Fruit fly (Drosophila melanogaster) whole organism, embryonic: ENCODE measurements around the gene Gcn5.
A peak's percentile ranks its signal among the peaks of the same experiment; 100 is the strongest.

Experiments used
- Atf-2 ChIP-seq: fragments of 200-800 bp; sonication (Bioruptor generic); optimal IDR thresholded peaks from 2 replicates; lab custom pipeline; 2016; ENCODE audit warnings: missing biosample characterization, missing genetic modification characterization
- Awh ChIP-seq: fragments of 200-800 bp; sonication (Bioruptor generic); IDR thresholded peaks from 2 replicates; pipeline ENCODE4, ENCODE4 v1.3.6; 2022; ENCODE audit warnings: missing biosample characterization, missing genetic modification characterization
- CG11247 ChIP-seq: fragments of 200-800 bp; sonication (Bioruptor generic); IDR thresholded peaks from 2 replicates; pipeline ENCODE4 v1.3.6; 2022; ENCODE audit warnings: missing biosample characterization, missing genetic modification characterization
- CG12659 ChIP-seq: fragments of 200-800 bp; sonication (Bioruptor generic); optimal IDR thresholded peaks from 3 replicates; lab custom pipeline; 2017; ENCODE audit warnings: mild to moderate bottlenecking, missing biosample characterization, missing genetic modification reagents, missing genetic modification characterization
- CG14860 ChIP-seq: fragments of 200-800 bp; sonication (Bioruptor generic); IDR thresholded peaks from 3 replicates; pipeline ENCODE4 v1.3.6; 2022; ENCODE audit warnings: missing biosample characterization, missing genetic modification characterization; ENCODE audit not compliant: partially characterized antibody
- CG15514 ChIP-seq: fragments of 200-800 bp; sonication (Bioruptor generic); optimal IDR thresholded peaks from 3 replicates; lab custom pipeline; 2017; ENCODE audit warnings: missing biosample characterization, missing genetic modification characterization, mild to moderate bottlenecking, moderate library complexity, missing genetic modification reagents
- CG17568 ChIP-seq: fragments of 200-800 bp; sonication (Bioruptor generic); optimal IDR thresholded peaks from 2 replicates; lab custom pipeline; 2018; ENCODE audit warnings: missing biosample characterization, mild to moderate bottlenecking, missing genetic modification characterization, moderate library complexity
- CG2129 ChIP-seq: fragments of 200-800 bp; sonication (Bioruptor generic); IDR thresholded peaks from 2 replicates; pipeline ENCODE4 v1.3.6; 2022; ENCODE audit warnings: missing biosample characterization, missing genetic modification characterization; ENCODE audit not compliant: partially characterized antibody
- CG3065 ChIP-seq: fragments of 200-800 bp; sonication (Bioruptor generic); optimal IDR thresholded peaks from 2 replicates; lab custom pipeline; 2016; ENCODE audit warnings: missing biosample characterization, missing genetic modification characterization
- CG3726 ChIP-seq: fragments of 200-800 bp; sonication (Bioruptor generic); IDR thresholded peaks from 3 replicates; pipeline ENCODE4, ENCODE4 v1.3.6; 2022; ENCODE audit warnings: missing biosample characterization, missing genetic modification characterization
- CG6175 ChIP-seq: fragments of 200-800 bp; sonication (Bioruptor generic); IDR thresholded peaks from 3 replicates; pipeline ENCODE4 v1.3.6; 2022; ENCODE audit warnings: missing biosample characterization, missing genetic modification characterization
- CG6689 ChIP-seq: fragments of 200-800 bp; sonication (Bioruptor generic); IDR thresholded peaks from 2 replicates; pipeline ENCODE4 v1.3.6; 2022; ENCODE audit warnings: missing biosample characterization, missing genetic modification characterization
- CG6813 ChIP-seq: fragments of 200-800 bp; sonication (Bioruptor generic); optimal IDR thresholded peaks from 2 replicates; lab custom pipeline; 2017; ENCODE audit warnings: missing biosample characterization, missing genetic modification characterization, mild to moderate bottlenecking, moderate library complexity, missing genetic modification reagents
- CG8089 ChIP-seq: fragments of 200-800 bp; sonication (Bioruptor generic); optimal IDR thresholded peaks from 3 replicates; lab custom pipeline; 2016; ENCODE audit warnings: missing biosample characterization, missing genetic modification characterization
- CG8281 ChIP-seq: fragments of 200-800 bp; sonication (Bioruptor generic); optimal IDR thresholded peaks from 2 replicates; lab custom pipeline; 2018; ENCODE audit warnings: missing biosample characterization, mild to moderate bottlenecking, missing genetic modification characterization, moderate library complexity
- CG9215 ChIP-seq: fragments of 200-800 bp; sonication (Bioruptor generic); IDR thresholded peaks from 2 replicates; pipeline ENCODE4 v1.3.6; 2022; ENCODE audit warnings: missing biosample characterization, missing genetic modification characterization
- CG9437 ChIP-seq: fragments of 200-800 bp; sonication (Bioruptor generic); optimal IDR thresholded peaks from 2 replicates; lab custom pipeline; 2018; ENCODE audit warnings: missing biosample characterization, mild to moderate bottlenecking, missing genetic modification characterization
- Camta ChIP-seq: fragments of 200-800 bp; sonication (Bioruptor generic); optimal IDR thresholded peaks from 2 replicates; lab custom pipeline; 2016; ENCODE audit warnings: missing biosample characterization, missing genetic modification characterization
- CkIIα-i1 ChIP-seq: fragments of 200-800 bp; sonication (Bioruptor generic); IDR thresholded peaks from 2 replicates; pipeline ENCODE4 v1.3.6; 2022; ENCODE audit warnings: missing biosample characterization, missing genetic modification characterization
- D ChIP-seq, 2 experiments: fragments of 200-800 bp in 1 of 2; fragments of >200 bp in 1 of 2; sonication (Bioruptor generic) in 1 of 2; optimal IDR thresholded peaks; 2 replicates in 1 of 2; 3 replicates in 1 of 2; lab custom pipeline; 2017; ENCODE audit warnings: mild to moderate bottlenecking in 1 of 2, missing biosample characterization in 1 of 2, missing genetic modification characterization in 1 of 2, missing genetic modification reagents in 1 of 2
- D19A ChIP-seq: fragments of 200-800 bp; optimal IDR thresholded peaks from 3 replicates; lab custom pipeline; 2019; ENCODE audit warnings: missing biosample characterization, mild to moderate bottlenecking, missing genetic modification characterization, moderate library complexity
- Hand ChIP-seq: fragments of 200-800 bp; sonication (Bioruptor generic); optimal IDR thresholded peaks from 2 replicates; lab custom pipeline; 2017; ENCODE audit warnings: mild to moderate bottlenecking, missing biosample characterization, missing genetic modification reagents, missing genetic modification characterization
- Lpt ChIP-seq: fragments of >200 bp; optimal IDR thresholded peaks from 2 replicates; lab custom pipeline; 2018; ENCODE audit warnings: missing biosample characterization, missing genetic modification characterization
- Mad ChIP-seq: fragments of 200-800 bp; sonication (Bioruptor generic); optimal IDR thresholded peaks from 2 replicates; lab custom pipeline; 2016; ENCODE audit warnings: missing biosample characterization, missing genetic modification characterization
- Max ChIP-seq: fragments of 200-800 bp; sonication (Bioruptor generic); optimal IDR thresholded peaks from 2 replicates; lab custom pipeline; 2016; ENCODE audit warnings: missing biosample characterization, mild to moderate bottlenecking, missing genetic modification characterization
- PHDP ChIP-seq: fragments of 200-800 bp; sonication (Bioruptor generic); optimal IDR thresholded peaks from 3 replicates; lab custom pipeline; 2018; ENCODE audit warnings: missing biosample characterization, mild to moderate bottlenecking, missing genetic modification characterization, moderate library complexity
- Sox100B ChIP-seq: fragments of 200-800 bp; sonication (Bioruptor generic); optimal IDR thresholded peaks from 3 replicates; lab custom pipeline; 2018; ENCODE audit warnings: missing biosample characterization, mild to moderate bottlenecking, missing genetic modification characterization
- Sry-β ChIP-seq: fragments of 200-800 bp; sonication (Bioruptor generic); optimal IDR thresholded peaks from 2 replicates; lab custom pipeline; 2018; ENCODE audit warnings: missing biosample characterization, mild to moderate bottlenecking, missing genetic modification characterization, moderate library complexity
- az2 ChIP-seq: fragments of 200-800 bp; sonication (Bioruptor generic); optimal IDR thresholded peaks from 3 replicates; lab custom pipeline; 2016; ENCODE audit warnings: missing biosample characterization, missing genetic modification characterization
- bcd ChIP-seq: fragments of 200-800 bp; sonication (Bioruptor generic); optimal IDR thresholded peaks from 2 replicates; lab custom pipeline; 2017; ENCODE audit warnings: missing biosample characterization, mild to moderate bottlenecking, missing genetic modification characterization
- cas ChIP-seq: fragments of 200-800 bp; sonication (Bioruptor generic); IDR thresholded peaks from 2 replicates; pipeline ENCODE4 v1.3.6; 2022; ENCODE audit warnings: missing biosample characterization, missing genetic modification characterization
- chif ChIP-seq, 2 experiments: fragments of 200-800 bp; sonication (Bioruptor generic); optimal IDR thresholded peaks; 3 replicates each; lab custom pipeline; 2016; ENCODE audit warnings: missing biosample characterization in 2 of 2, missing genetic modification characterization in 2 of 2
- crp ChIP-seq, 2 experiments: fragments of 200-800 bp; sonication (Bioruptor generic); optimal IDR thresholded peaks; 2 replicates in 1 of 2; 3 replicates in 1 of 2; lab custom pipeline; 2017; ENCODE audit warnings: missing biosample characterization in 2 of 2, missing genetic modification characterization in 2 of 2, mild to moderate bottlenecking in 1 of 2, moderate library complexity in 1 of 2
- cwo ChIP-seq: fragments of 200-800 bp; sonication (Bioruptor generic); optimal IDR thresholded peaks from 3 replicates; lab custom pipeline; 2017; ENCODE audit warnings: missing biosample characterization, missing genetic modification characterization, mild to moderate bottlenecking, moderate library complexity, missing genetic modification reagents
- esg ChIP-seq: fragments of 200-800 bp; sonication (Bioruptor generic); conservative IDR thresholded peaks from 2 replicates; pipeline ENCODE4 v1.3.6; 2022; ENCODE audit warnings: missing biosample characterization, missing genetic modification characterization
- hbn ChIP-seq: fragments of 200-800 bp; sonication (Bioruptor generic); IDR thresholded peaks from 2 replicates; pipeline ENCODE4 v1.3.6; 2022; ENCODE audit warnings: missing biosample characterization, missing genetic modification characterization; ENCODE audit not compliant: partially characterized antibody
- hkb ChIP-seq, 2 experiments: fragments of 200-800 bp in 1 of 2; fragments of >200 bp in 1 of 2; sonication (Bioruptor generic) in 1 of 2; IDR thresholded peaks in 1 of 2; optimal IDR thresholded peaks in 1 of 2; 2 replicates each; pipeline versions ENCODE4 v1.3.6 to Lab custom; 2017 to 2022; ENCODE audit warnings: missing biosample characterization in 1 of 2, missing genetic modification characterization in 1 of 2
- hth ChIP-seq: fragments of >200 bp; optimal IDR thresholded peaks from 2 replicates; lab custom pipeline; 2017; ENCODE audit warnings: inconsistent platforms
- kay ChIP-seq: fragments of 200-800 bp; sonication (Bioruptor generic); optimal IDR thresholded peaks from 2 replicates; lab custom pipeline; 2016; ENCODE audit warnings: missing biosample characterization, missing genetic modification characterization
- nau ChIP-seq: fragments of 200-800 bp; sonication (Bioruptor generic); optimal IDR thresholded peaks from 3 replicates; lab custom pipeline; 2017; ENCODE audit warnings: missing biosample characterization, mild to moderate bottlenecking, missing genetic modification characterization, missing genetic modification reagents
- pros ChIP-seq: fragments of 200-800 bp; sonication (Bioruptor generic); optimal IDR thresholded peaks from 3 replicates; lab custom pipeline; 2019; ENCODE audit warnings: missing biosample characterization, mild to moderate bottlenecking, missing genetic modification characterization, moderate library complexity
- sens-2 ChIP-seq: fragments of 200-800 bp; sonication (Bioruptor generic); IDR thresholded peaks from 2 replicates; pipeline ENCODE4 v1.3.6; 2022; ENCODE audit warnings: missing biosample characterization, missing genetic modification characterization
- slbo ChIP-seq: fragments of 200-800 bp; sonication (Bioruptor generic); IDR thresholded peaks from 2 replicates; pipeline ENCODE4 v1.3.6; 2022; ENCODE audit warnings: missing biosample characterization, missing genetic modification characterization
- sr ChIP-seq: fragments of 200-800 bp; sonication (Bioruptor generic); IDR thresholded peaks from 3 replicates; pipeline ENCODE4 v1.3.6; 2022; ENCODE audit warnings: missing biosample characterization, missing genetic modification characterization
- tgo ChIP-seq: fragments of 200-800 bp; sonication (Bioruptor generic); IDR thresholded peaks from 3 replicates; pipeline ENCODE4 v1.3.6; 2022; ENCODE audit warnings: missing biosample characterization, missing genetic modification characterization
- vfl ChIP-seq: fragments of 200-800 bp; sonication (Bioruptor generic); optimal IDR thresholded peaks from 2 replicates; lab custom pipeline; 2016; ENCODE audit warnings: missing biosample characterization, missing genetic modification characterization
- z ChIP-seq: fragments of 200-800 bp; sonication (Bioruptor generic); IDR thresholded peaks from 3 replicates; pipeline ENCODE4 v1.3.6; 2022; ENCODE audit warnings: missing biosample characterization, missing genetic modification characterization
- zfh2 ChIP-seq: fragments of 200-800 bp; sonication (Bioruptor generic); optimal IDR thresholded peaks from 2 replicates; lab custom pipeline; 2016; ENCODE audit warnings: missing biosample characterization, missing genetic modification characterization

The Gcn5 gene

dm6 chr3L:12490418-12491035 lies 33.3 kb downstream of the Gcn5 start, which contains the start of gene CG10660 (continued):
- TF ChIP-seq Camta (peak; percentile 49), Mad (GFP tag; lab: Kevin White, UChicago) (peak; percentile 85), CG17568 (GFP tag; lab: Kevin White, UChicago) (peak; percentile 82), slbo (peak; percentile 85), zfh2 (GFP tag; lab: Kevin White, UChicago) (peak; percentile 55), Awh (peak; percentile 81), CG2129 (GFP tag; lab: Robert Waterston, UW) (no peak), Max (peak; percentile 65), CG3726 (0 out of 3 replicates have a peak, but pooled peaks have one; percentile 53), esg (GFP tag; lab: Robert Waterston, UW) (peak; percentile 84), Lpt (no peak), chif (GFP tag; optimal IDR thresholded peaks at IDR 0.05; lab: Kevin White, UChicago) (peak; percentile 80 to 82), kay (GFP tag; lab: Kevin White, UChicago) (peak; percentile 67), CG14860 (no peak), z (GFP tag; lab: Robert Waterston, UW) (peak; percentile 73), nau (peak; percentile 87), az2 (GFP tag; lab: Kevin White, UChicago) (peak; percentile 89), hkb (optimal IDR thresholded peaks at IDR 0.05; lab: Kevin White, UChicago) (no peak), hkb (GFP tag; IDR thresholded peaks at IDR 0.05; lab: Robert Waterston, UW) (peak; percentile 95), sr (GFP tag; lab: Robert Waterston, UW) (no peak), tgo (GFP tag; lab: Robert Waterston, UW) (peak; percentile 80), Hand (GFP tag; lab: Kevin White, UChicago) (peak; percentile 70), cas (GFP tag; lab: Robert Waterston, UW) (peak; percentile 51; the same call in 1 of the 2 replicates), CG15514 (GFP tag; lab: Kevin White, UChicago) (peak; percentile 49), D19A (tag; lab: Kevin White, UChicago) (peak; percentile 87), hbn (GFP tag; lab: Robert Waterston, UW) (no peak), Atf-2 (GFP tag; lab: Kevin White, UChicago) (peak; percentile 53), CG8089 (peak; percentile 32), pros (no peak), bcd (peak; percentile 89), D (optimal IDR thresholded peaks at IDR 0.05; lab: Kevin White, UChicago) (no peak), D (GFP tag; optimal IDR thresholded peaks at IDR 0.05; lab: Kevin White, UChicago) (peak; percentile 88), CG9215 (GFP tag; lab: Robert Waterston, UW) (peak; percentile 46; the same call in 1 of the 2 replicates), CG12659 (peak; percentile 84), CG6813 (GFP tag; lab: Kevin White, UChicago) (peak; percentile 78), CG8281 (tag; lab: Kevin White, UChicago) (peak; percentile 58), CG6689 (GFP tag; lab: Robert Waterston, UW) (peak; percentile 82), Sry-β (GFP tag; lab: Kevin White, UChicago) (peak; percentile 37), CG9437 (GFP tag; lab: Kevin White, UChicago) (peak; percentile 77), CkIIα-i1 (GFP tag; lab: Robert Waterston, UW) (peak; percentile 19; the same call in 1 of the 2 replicates), CG3065 (peak; percentile 55), crp (GFP tag; optimal IDR thresholded peaks at IDR 0.05; lab: Kevin White, UChicago) (peak in 1 of 2 experiments; percentile 15), Sox100B (peak; percentile 84), sens-2 (peak; percentile 68), hth (lab: Kevin White, UChicago) (no peak), vfl (GFP tag; lab: Kevin White, UChicago) (peak; percentile 11), CG6175 (GFP tag; lab: Robert Waterston, UW) (0 out of 3 replicates have a peak, but pooled peaks have one; percentile 14), PHDP (tag; lab: Kevin White, UChicago) (peak; percentile 94), CG11247 (GFP tag; lab: Robert Waterston, UW) (peak; percentile 80), cwo (peak; percentile 75)
